Fruit fly (Drosophila melanogaster): ENCODE results near the gene CG14143.

The CG14143 gene

dm6 chr3L:11119396-11119900 lies 15.3 kb upstream of the CG14143 start (continued):
- no peak for TF ChIP-seq CG14965 (GFP tag; optimal IDR thresholded peaks at IDR 0.05; ENCODE audit: borderline replicate concordance)
- TF ChIP-seq Fer1 (GFP tag; optimal IDR thresholded peaks at IDR 0.05) = no peak
- TF ChIP-seq Dfd (GFP tag; optimal IDR thresholded peaks at IDR 0.05) = no peak
- no peak for TF ChIP-seq twi (tag; optimal IDR thresholded peaks at IDR 0.05)
- peak; percentile 54 for TF ChIP-seq sisA (GFP tag; IDR thresholded peaks at IDR 0.05)
- TF ChIP-seq sens (GFP tag) = peak; percentile 14
- no peak for TF ChIP-seq HmgZ (tag; optimal IDR thresholded peaks at IDR 0.05)
- no peak for TF ChIP-seq CG6765 (GFP tag; optimal IDR thresholded peaks at IDR 0.05)
- TF ChIP-seq sug (tag; optimal IDR thresholded peaks at IDR 0.05) = peak; percentile 83
- 0 out of 3 replicates have a peak, but pooled peaks have one; percentile 29 for TF ChIP-seq Optix (GFP tag; IDR thresholded peaks at IDR 0.05)
- peak; percentile 5 for TF ChIP-seq grau (tag; optimal IDR thresholded peaks at IDR 0.05)
- 0 out of 3 replicates have a peak, but pooled peaks have one; percentile 13 for TF ChIP-seq CG16813 (GFP tag; IDR thresholded peaks at IDR 0.05; ENCODE audit: partially characterized antibody)
- peak in 1 of 2 experiments; percentile 5 for TF ChIP-seq Trl (optimal IDR thresholded peaks at IDR 0.05)
- peak; percentile 10 for TF ChIP-seq Trl (GFP tag; optimal IDR thresholded peaks at IDR 0.05)
- TF ChIP-seq lov (optimal IDR thresholded peaks at IDR 0.05) = no peak
- peak; percentile 35; the same call in 1 of the 3 replicates for TF ChIP-seq lov (GFP tag; IDR thresholded peaks at IDR 0.05)
- TF ChIP-seq Gug (GFP tag; IDR thresholded peaks at IDR 0.05) = peak; percentile 40; the same call in 1 of the 4 replicates
- TF ChIP-seq Camta (GFP tag; optimal IDR thresholded peaks at IDR 0.05) = no peak
- peak; percentile 23; the same call in 1 of the 3 replicates for TF ChIP-seq tgo (GFP tag; IDR thresholded peaks at IDR 0.05)
- TF ChIP-seq MBD-R2 (GFP tag; IDR thresholded peaks at IDR 0.05) = 0 out of 2 replicates have a peak, but pooled peaks have one; percentile 13
- TF ChIP-seq bbx (GFP tag; IDR thresholded peaks at IDR 0.05; ENCODE audit: partially characterized antibody) = peak; percentile 49
- no peak for TF ChIP-seq CG5953 (GFP tag; IDR thresholded peaks at IDR 0.05)
- TF ChIP-seq CG4730 (GFP tag; IDR thresholded peaks at IDR 0.05) = 0 out of 2 replicates have a peak, but pooled peaks have one; percentile 10
- TF ChIP-seq CG9727 (GFP tag; optimal IDR thresholded peaks at IDR 0.05) = no peak
- TF ChIP-seq vnd (GFP tag; IDR thresholded peaks at IDR 0.05; ENCODE audit: partially characterized antibody) = no peak
- TF ChIP-seq insv (GFP tag; optimal IDR thresholded peaks at IDR 0.05) = no peak
- TF ChIP-seq lmd (GFP tag; IDR thresholded peaks at IDR 0.05) = peak; percentile 45
- peak; percentile 82; the same call in 2 of the 4 replicates for TF ChIP-seq chinmo (GFP tag; IDR thresholded peaks at IDR 0.05; ENCODE audit: partially characterized antibody)
- no peak for TF ChIP-seq hbn (GFP tag; IDR thresholded peaks at IDR 0.05; ENCODE audit: partially characterized antibody)
- TF ChIP-seq Atf6 (GFP tag; IDR thresholded peaks at IDR 0.05) = no peak
- no peak for TF ChIP-seq CG7271 (tag; optimal IDR thresholded peaks at IDR 0.05)
- TF ChIP-seq onecut (GFP tag; IDR thresholded peaks at IDR 0.05) = peak; percentile 54
- TF ChIP-seq stc (GFP tag; IDR thresholded peaks at IDR 0.05) = no peak
- TF ChIP-seq stwl (tag; optimal IDR thresholded peaks at IDR 0.05) = peak; percentile 1
- TF ChIP-seq ind (GFP tag; optimal IDR thresholded peaks at IDR 0.05) = no peak
- TF ChIP-seq CG18619 (GFP tag; optimal IDR thresholded peaks at IDR 0.05) = no peak
- TF ChIP-seq otp (GFP tag; IDR thresholded peaks at IDR 0.05) = no peak
- TF ChIP-seq ttk (GFP tag; IDR thresholded peaks at IDR 0.05) = no peak
- TF ChIP-seq CG17802 (tag; optimal IDR thresholded peaks at IDR 0.05) = no peak
- no peak for TF ChIP-seq Hmr (GFP tag; optimal IDR thresholded peaks at IDR 0.05)
- TF ChIP-seq Med (GFP tag) = peak; percentile 58
- 0 out of 2 replicates have a peak, but pooled peaks have one; percentile 10 for TF ChIP-seq CG42726 (GFP tag; IDR thresholded peaks at IDR 0.05; ENCODE audit: partially characterized antibody)
- TF ChIP-seq wdn (GFP tag; IDR thresholded peaks at IDR 0.05) = 0 out of 2 replicates have a peak, but pooled peaks have one; percentile 14
- no peak for TF ChIP-seq E2f1 (GFP tag; IDR thresholded peaks at IDR 0.05)
- TF ChIP-seq CG11247 (GFP tag; IDR thresholded peaks at IDR 0.05) = 0 out of 2 replicates have a peak, but pooled peaks have one; percentile 17
- no peak for TF ChIP-seq ranshi (GFP tag; IDR thresholded peaks at IDR 0.05)
- peak; percentile 33; the same call in 1 of the 2 replicates for TF ChIP-seq Drgx (GFP tag; IDR thresholded peaks at IDR 0.05)
- no peak for TF ChIP-seq CG31224 (GFP tag; IDR thresholded peaks at IDR 0.05)
- TF ChIP-seq mam (GFP tag; optimal IDR thresholded peaks at IDR 0.05) = peak; percentile 42
- peak; percentile 55 for TF ChIP-seq CG32772 (GFP tag; IDR thresholded peaks at IDR 0.05)
- TF ChIP-seq CG11085 (GFP tag; IDR thresholded peaks at IDR 0.05) = no peak

All from whole organism, embryonic.